Fruit fly (Drosophila melanogaster) whole organism, pupa: ENCODE results near the gene CG4101.

Experiments
- CG14655 ChIP-seq: fragments of 200-800 bp; sonication (Bioruptor generic); optimal IDR thresholded peaks from 3 replicates; lab custom pipeline; 2017; ENCODE audit warnings: mild to moderate bottlenecking, missing biosample characterization, missing genetic modification reagents, missing genetic modification characterization
- CG15710 ChIP-seq: fragments of 200-800 bp; sonication (Bioruptor generic); optimal IDR thresholded peaks from 2 replicates; lab custom pipeline; 2018; ENCODE audit warnings: missing biosample characterization, mild to moderate bottlenecking, missing genetic modification characterization, moderate library complexity
- CG8159 ChIP-seq: fragments of 200-800 bp; sonication (Bioruptor generic); optimal IDR thresholded peaks from 3 replicates; lab custom pipeline; 2018; ENCODE audit warnings: missing biosample characterization, mild to moderate bottlenecking, missing genetic modification characterization, moderate library complexity
- CG9948 ChIP-seq: fragments of 200-800 bp; sonication (Bioruptor generic); optimal IDR thresholded peaks from 2 replicates; lab custom pipeline; 2018; ENCODE audit warnings: missing biosample characterization, mild to moderate bottlenecking, missing genetic modification characterization, moderate library complexity
- D1 ChIP-seq: fragments of 200-800 bp; sonication (Bioruptor generic); optimal IDR thresholded peaks from 2 replicates; lab custom pipeline; 2018; ENCODE audit warnings: missing biosample characterization, mild to moderate bottlenecking, missing genetic modification characterization, moderate library complexity
- Pif1A ChIP-seq: fragments of 200-800 bp; sonication (Bioruptor generic); optimal IDR thresholded peaks from 3 replicates; lab custom pipeline; 2016; ENCODE audit warnings: missing biosample characterization, missing genetic modification characterization
- Snoo ChIP-seq: fragments of 200-800 bp; sonication (Bioruptor generic); optimal IDR thresholded peaks from 3 replicates; lab custom pipeline; 2017; ENCODE audit warnings: missing biosample characterization, mild to moderate bottlenecking, missing genetic modification characterization, inconsistent platforms
- gl ChIP-seq: fragments of 200-800 bp; sonication (Bioruptor generic); optimal IDR thresholded peaks from 2 replicates; lab custom pipeline; 2018; ENCODE audit warnings: missing biosample characterization, mild to moderate bottlenecking, missing genetic modification characterization
- rn ChIP-seq: fragments of 200-800 bp; sonication (Bioruptor generic); IDR thresholded peaks from 2 replicates; pipeline ENCODE4 v1.3.6; 2022; ENCODE audit warnings: missing biosample characterization, missing genetic modification characterization

DNA sequence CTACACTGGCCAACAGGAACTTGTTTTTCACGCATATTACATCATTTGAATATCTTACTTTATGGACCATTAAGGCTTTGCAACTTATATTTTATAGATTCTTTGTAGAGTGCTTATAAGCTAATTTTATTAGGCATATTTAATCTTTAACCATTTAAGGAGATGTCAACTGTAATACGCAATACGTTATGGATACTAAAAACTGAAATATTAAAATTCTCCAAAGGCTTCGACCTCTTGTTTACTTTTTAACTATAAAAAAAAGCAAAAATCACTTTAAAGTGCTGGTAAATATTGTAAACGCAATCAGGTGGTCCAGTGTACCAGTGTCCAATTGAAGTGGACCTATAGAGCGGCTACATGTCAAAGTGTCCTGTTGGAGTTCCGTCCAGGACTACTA is 44.7 kb downstream of the CG4101 start:
- peak; percentile 21 for TF ChIP-seq CG15710 (tag; lab: Kevin White, UChicago)
- TF ChIP-seq CG8159 (tag; lab: Kevin White, UChicago), result peak; percentile 51
- peak; percentile 68 for TF ChIP-seq CG14655
- peak; percentile 58 for TF ChIP-seq CG9948
- no peak for TF ChIP-seq rn (GFP tag; lab: Robert Waterston, UW)
- no peak for TF ChIP-seq D1
- TF ChIP-seq Snoo (tag; lab: Kevin White, UChicago), result no peak
- no peak for TF ChIP-seq gl
- TF ChIP-seq Pif1A, result no peak
